Worm (Caenorhabditis elegans) whole organism, early embryonic: ENCODE data around the gene C54D10.9.

ENCODE experiments used
- B0310.2 ChIP-seq: sonication (generic microtip); optimal IDR thresholded peaks from 2 replicates; lab custom pipeline; 2016; ENCODE audit warnings: mild to moderate bottlenecking, missing genetic modification characterization, missing compliant biosample characterization
- F13C5.2 ChIP-seq: sonication (generic microtip); optimal IDR thresholded peaks from 2 replicates; lab custom pipeline; 2017; ENCODE audit warnings: mild to moderate bottlenecking, missing genetic modification characterization, inconsistent platforms, missing compliant biosample characterization
- aly-1 ChIP-seq: sonication (generic microtip); optimal IDR thresholded peaks from 2 replicates; lab custom pipeline; 2016; ENCODE audit warnings: missing genetic modification characterization, missing compliant biosample characterization
- ama-1 ChIP-seq: fragments of 150-350 bp; optimal IDR thresholded peaks from 2 replicates; lab custom pipeline; 2014
- ceh-13 ChIP-seq: fragments of 200-800 bp; sonication (Bioruptor generic); optimal IDR thresholded peaks from 2 replicates; lab custom pipeline; 2018; ENCODE audit warnings: mild to moderate bottlenecking, missing genetic modification characterization, missing compliant biosample characterization
- ceh-36 ChIP-seq: sonication (generic microtip); optimal IDR thresholded peaks from 2 replicates; lab custom pipeline; 2016; ENCODE audit warnings: missing genetic modification characterization, inconsistent platforms, missing compliant biosample characterization
- ets-7 ChIP-seq: sonication (generic microtip); optimal IDR thresholded peaks from 2 replicates; lab custom pipeline; 2016; ENCODE audit warnings: missing genotype, missing genetic modification characterization, missing compliant biosample characterization
- flt-1 ChIP-seq: fragments of 200-800 bp; sonication (Bioruptor generic); IDR thresholded peaks from 2 replicates; pipeline ENCODE4 v1.3.6; 2022; ENCODE audit warnings: missing genetic modification characterization, missing compliant biosample characterization
- hmbx-1 ChIP-seq: sonication (generic microtip); optimal IDR thresholded peaks from 2 replicates; lab custom pipeline; 2016; ENCODE audit warnings: mild to moderate bottlenecking, missing genetic modification characterization, missing compliant biosample characterization
- hmg-4 ChIP-seq: fragments of 200-800 bp; sonication (Bioruptor generic); optimal IDR thresholded peaks from 2 replicates; lab custom pipeline; 2018; ENCODE audit warnings: mild to moderate bottlenecking, missing genetic modification characterization, missing compliant biosample characterization
- hnd-1 ChIP-seq: sonication (generic microtip); optimal IDR thresholded peaks from 2 replicates; lab custom pipeline; 2016; ENCODE audit warnings: missing genetic modification characterization, missing compliant biosample characterization
- pes-1 ChIP-seq: fragments of 200-800 bp; sonication (Bioruptor generic); IDR thresholded peaks from 2 replicates; pipeline ENCODE4 v1.3.6; 2022; ENCODE audit warnings: missing genetic modification reagents, missing genetic modification characterization, missing compliant biosample characterization
- scrt-1 ChIP-seq: fragments of 200-800 bp; sonication (Bioruptor generic); IDR thresholded peaks from 2 replicates; pipeline ENCODE4 v1.3.6; 2022; ENCODE audit warnings: missing genetic modification characterization, missing compliant biosample characterization
- sea-1 ChIP-seq: fragments of 200-800 bp; sonication (Bioruptor generic); conservative IDR thresholded peaks from 2 replicates; pipeline ENCODE4 v1.3.6; 2022; ENCODE audit warnings: missing genetic modification characterization, missing compliant biosample characterization
- tbx-11 ChIP-seq: fragments of 200-800 bp; sonication (Bioruptor generic); IDR thresholded peaks from 2 replicates; pipeline ENCODE4 v1.3.6; 2022; ENCODE audit warnings: missing genetic modification characterization, missing compliant biosample characterization
- tbx-37 ChIP-seq: fragments of 200-800 bp; sonication (Bioruptor generic); conservative IDR thresholded peaks from 2 replicates; pipeline ENCODE4 v1.3.6; 2022; ENCODE audit warnings: missing genetic modification reagents, missing genetic modification characterization, missing compliant biosample characterization
- tra-4 ChIP-seq: sonication (generic microtip); optimal IDR thresholded peaks from 2 replicates; lab custom pipeline; 2017; ENCODE audit warnings: missing genetic modification characterization, missing compliant biosample characterization

The C54D10.9 gene

ce11 chrV:12468363-12468762 is 21.4 kb downstream of the C54D10.9 start, which contains the start of gene F28C1.3:
F28C1.3 (plus strand) TSS chrV:12468663.
- no peak for TF ChIP-seq hnd-1 (tag; lab: Kevin White, UChicago)
- no peak for TF ChIP-seq tbx-37 (GFP tag; lab: Robert Waterston, UW)
- no peak for TF ChIP-seq scrt-1 (GFP tag; lab: Robert Waterston, UW)
- no peak for TF ChIP-seq ama-1
- TF ChIP-seq ceh-36 = no peak
- no peak for TF ChIP-seq tbx-11

- TF ChIP-seq F13C5.2 (tag; lab: Kevin White, UChicago) = no peak
- TF ChIP-seq pes-1 = no peak
- TF ChIP-seq flt-1 = no peak
- no peak for TF ChIP-seq tbx-37 (GFP tag; lab: Robert Waterston, UW)
- TF ChIP-seq aly-1 (tag; lab: Kevin White, UChicago) = no peak
- TF ChIP-seq B0310.2 = no peak
- TF ChIP-seq ceh-13 (GFP tag; lab: Kevin White, UChicago) = no peak
- TF ChIP-seq tbx-11 = no peak
- no peak for TF ChIP-seq ama-1
- TF ChIP-seq hmbx-1 (tag; lab: Kevin White, UChicago) = no peak
- no peak for TF ChIP-seq sea-1 (GFP tag; lab: Robert Waterston, UW)
- no peak for TF ChIP-seq scrt-1 (GFP tag; lab: Robert Waterston, UW)
- TF ChIP-seq hmg-4 (GFP tag; lab: Kevin White, UChicago) = no peak
Measured at ce11 chrV:12470324-12470723, 23.4 kb downstream of the C54D10.9 start.

- TF ChIP-seq tbx-11 = no peak
- TF ChIP-seq flt-1 = no peak
- TF ChIP-seq ets-7 (tag; lab: Kevin White, UChicago) = no peak
- no peak for TF ChIP-seq sea-1 (GFP tag; lab: Robert Waterston, UW)
- no peak for TF ChIP-seq F13C5.2 (tag; lab: Kevin White, UChicago)
- no peak for TF ChIP-seq ceh-13 (GFP tag; lab: Kevin White, UChicago)
- TF ChIP-seq tra-4 (tag; lab: Kevin White, UChicago) = no peak
- no peak for TF ChIP-seq tbx-37 (GFP tag; lab: Robert Waterston, UW)
- TF ChIP-seq aly-1 (tag; lab: Kevin White, UChicago) = no peak
- TF ChIP-seq ceh-36 = no peak
- TF ChIP-seq scrt-1 (GFP tag; lab: Robert Waterston, UW) = no peak
Measured at ce11 chrV:12475360-12475759, 28.4 kb downstream of the C54D10.9 start.

ce11 chrV:12477139-12477538 is 30.2 kb downstream of the C54D10.9 start:
- TF ChIP-seq flt-1 (no peak), tbx-11 (no peak), hnd-1 (tag; lab: Kevin White, UChicago) (no peak), tbx-37 (GFP tag; lab: Robert Waterston, UW) (no peak), scrt-1 (GFP tag; lab: Robert Waterston, UW) (no peak), tra-4 (tag; lab: Kevin White, UChicago) (no peak), aly-1 (tag; lab: Kevin White, UChicago) (no peak), hmg-4 (GFP tag; lab: Kevin White, UChicago) (no peak)

ce11 chrV:12478111-12478510 is 31.2 kb downstream of the C54D10.9 start, which contains the start of gene atn-1:
atn-1 (plus strand) TSS chrV:12478411.
- TF ChIP-seq tbx-37 (GFP tag; lab: Robert Waterston, UW) (no peak), ceh-36 (no peak), aly-1 (tag; lab: Kevin White, UChicago) (no peak), tra-4 (tag; lab: Kevin White, UChicago) (no peak), B0310.2 (no peak), pes-1 (no peak), F13C5.2 (tag; lab: Kevin White, UChicago) (no peak), scrt-1 (GFP tag; lab: Robert Waterston, UW) (no peak), hnd-1 (tag; lab: Kevin White, UChicago) (no peak), tbx-11 (no peak), flt-1 (no peak), ceh-13 (GFP tag; lab: Kevin White, UChicago) (no peak), ama-1 (no peak), hmg-4 (GFP tag; lab: Kevin White, UChicago) (no peak), hmbx-1 (tag; lab: Kevin White, UChicago) (no peak), ets-7 (tag; lab: Kevin White, UChicago) (no peak), sea-1 (GFP tag; lab: Robert Waterston, UW) (no peak)

ce11 chrV:12478990-12479389 is 32.0 kb downstream of the C54D10.9 start:
- no peak for TF ChIP-seq flt-1
- TF ChIP-seq F13C5.2 (tag; lab: Kevin White, UChicago) = no peak
- TF ChIP-seq hmbx-1 (tag; lab: Kevin White, UChicago) = no peak
- TF ChIP-seq hmg-4 (GFP tag; lab: Kevin White, UChicago) = no peak
- TF ChIP-seq pes-1 = no peak
- no peak for TF ChIP-seq ets-7 (tag; lab: Kevin White, UChicago)
- TF ChIP-seq aly-1 (tag; lab: Kevin White, UChicago) = no peak
- TF ChIP-seq ceh-36 = no peak
- no peak for TF ChIP-seq scrt-1 (GFP tag; lab: Robert Waterston, UW)

ce11 chrV:12484585-12484984 is 37.6 kb downstream of the C54D10.9 start, which contains the start of gene srt-39:
srt-39 (plus strand) TSS chrV:12484885.
- TF ChIP-seq hmg-4 (GFP tag; lab: Kevin White, UChicago) (no peak), scrt-1 (GFP tag; lab: Robert Waterston, UW) (no peak), ama-1 (no peak), ceh-36 (no peak), flt-1 (no peak), F13C5.2 (tag; lab: Kevin White, UChicago) (no peak), B0310.2 (no peak), hnd-1 (tag; lab: Kevin White, UChicago) (no peak), hmbx-1 (tag; lab: Kevin White, UChicago) (no peak), pes-1 (no peak), ets-7 (tag; lab: Kevin White, UChicago) (no peak)

ce11 chrV:12486934-12487333 is 40.0 kb downstream of the C54D10.9 start, which contains the start of gene inx-11:
inx-11 (plus strand) TSS chrV:12487234.
- no peak for TF ChIP-seq hnd-1 (tag; lab: Kevin White, UChicago)
- no peak for TF ChIP-seq scrt-1 (GFP tag; lab: Robert Waterston, UW)
- no peak for TF ChIP-seq aly-1 (tag; lab: Kevin White, UChicago)
